Worm (Caenorhabditis elegans): ENCODE data around the gene pqn-54.

DNA sequence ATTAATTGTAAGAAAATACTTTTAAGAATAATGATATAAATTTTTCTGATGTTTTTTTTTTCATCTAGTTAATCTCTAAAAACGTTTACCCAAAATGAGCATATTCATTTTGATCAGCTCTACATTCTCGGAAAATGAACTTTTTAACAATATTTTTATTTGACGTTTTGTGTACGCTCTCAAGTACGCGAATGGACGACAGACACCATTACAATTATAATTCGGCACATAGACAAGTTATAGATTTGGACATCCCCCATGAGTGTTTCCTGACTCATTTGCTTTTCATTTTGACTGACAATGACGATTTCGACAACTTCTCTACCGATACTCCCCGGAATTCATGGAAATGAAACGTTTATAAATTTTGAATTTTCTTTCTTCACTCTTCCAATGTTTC lies 34.4 kb downstream of the pqn-54 start, which contains the start of gene sru-27:
- TF ChIP-seq lin-11 (tag; optimal IDR thresholded peaks at IDR 0.05), result no peak
- TF ChIP-seq ceh-82 (tag; optimal IDR thresholded peaks at IDR 0.05), result no peak
- TF ChIP-seq lin-13 (GFP tag; optimal IDR thresholded peaks at IDR 0.05), result no peak
- TF ChIP-seq snpc-4 (tag; optimal IDR thresholded peaks at IDR 0.05), result no peak
- no peak for TF ChIP-seq elt-3 (tag; optimal IDR thresholded peaks at IDR 0.05)
- TF ChIP-seq ztf-11 (tag; optimal IDR thresholded peaks at IDR 0.05), result no peak
- no peak for TF ChIP-seq ama-1 (optimal IDR thresholded peaks at IDR 0.05)
- TF ChIP-seq sma-9 (GFP tag; optimal IDR thresholded peaks at IDR 0.05), result no peak
- no peak for TF ChIP-seq sma-9 (tag; optimal IDR thresholded peaks at IDR 0.05)
- TF ChIP-seq nhr-77 (tag; optimal IDR thresholded peaks at IDR 0.05), result no peak

Data from whole organism, L2 larva.